Fruit fly (Drosophila melanogaster) whole organism, adult: ENCODE results near the gene CG6052.

Experiments
- CG33017 ChIP-seq: fragments of 200-800 bp; sonication (Bioruptor generic); optimal IDR thresholded peaks from 2 replicates; lab custom pipeline; 2018; ENCODE audit warnings: missing biosample characterization, mild to moderate bottlenecking, missing genetic modification characterization, moderate library complexity
- CG5204 ChIP-seq: fragments of 200-800 bp; sonication (Bioruptor generic); optimal IDR thresholded peaks from 2 replicates; lab custom pipeline; 2016; ENCODE audit warnings: missing biosample characterization, missing genetic modification characterization
- Clk ChIP-seq: fragments of 200-800 bp; sonication (Bioruptor generic); optimal IDR thresholded peaks from 2 replicates; lab custom pipeline; 2017; ENCODE audit warnings: missing biosample characterization, missing genetic modification characterization
- Crg-1 ChIP-seq: fragments of 200-800 bp; sonication (Bioruptor generic); optimal IDR thresholded peaks from 2 replicates; lab custom pipeline; 2016; ENCODE audit warnings: missing biosample characterization, missing genetic modification characterization
- bab1 ChIP-seq: fragments of 200-800 bp; sonication (Bioruptor generic); optimal IDR thresholded peaks from 3 replicates; lab custom pipeline; 2019; ENCODE audit warnings: missing biosample characterization, mild to moderate bottlenecking, missing genetic modification characterization, moderate library complexity
- kay ChIP-seq: fragments of 200-800 bp; sonication (Bioruptor generic); peaks from one replicate; lab custom pipeline; 2016; ENCODE audit warnings: missing biosample characterization, missing genetic modification characterization, borderline replicate concordance
- ovo ChIP-seq: fragments of 200-800 bp; sonication (Bioruptor generic); optimal IDR thresholded peaks from 2 replicates; lab custom pipeline; 2016; ENCODE audit warnings: missing biosample characterization, missing genetic modification characterization
- pad ChIP-seq: fragments of 200-800 bp; sonication (Bioruptor generic); optimal IDR thresholded peaks from 3 replicates; lab custom pipeline; 2017; ENCODE audit warnings: missing biosample characterization, missing genetic modification characterization, mild to moderate bottlenecking, moderate library complexity, missing genetic modification reagents
- toe ChIP-seq: fragments of 200-800 bp; sonication (Bioruptor generic); optimal IDR thresholded peaks from 2 replicates; lab custom pipeline; 2016; ENCODE audit warnings: missing biosample characterization, missing genetic modification characterization

DNA sequence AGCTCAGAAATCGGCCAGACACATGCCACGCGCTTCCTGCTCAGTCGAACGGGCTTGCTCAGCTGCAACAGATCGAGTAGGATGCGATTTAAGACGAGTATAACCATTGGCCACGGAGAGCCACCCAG, 28.8 kb upstream of the CG6052 start, which contains the start of gene CG32182:
- TF ChIP-seq kay (no peak), Crg-1 (GFP tag; lab: Kevin White, UChicago) (no peak), CG5204 (GFP tag; lab: Kevin White, UChicago) (no peak), CG33017 (tag; lab: Kevin White, UChicago) (no peak), bab1 (GFP tag; lab: Kevin White, UChicago) (no peak), pad (GFP tag; lab: Kevin White, UChicago) (no peak), Clk (GFP tag; lab: Kevin White, UChicago) (no peak), toe (GFP tag; lab: Kevin White, UChicago) (no peak), ovo (GFP tag; lab: Kevin White, UChicago) (no peak)
